Fruit fly (Drosophila melanogaster) whole organism, adult: Measurements from ENCODE around the gene CG31098.

Source experiments
- CG14711 ChIP-seq: fragments of 200-800 bp; sonication (Bioruptor generic); optimal IDR thresholded peaks from 2 replicates; lab custom pipeline; 2018; ENCODE audit warnings: missing biosample characterization, mild to moderate bottlenecking, missing genetic modification characterization, moderate library complexity
- CG33017 ChIP-seq: fragments of 200-800 bp; sonication (Bioruptor generic); optimal IDR thresholded peaks from 2 replicates; lab custom pipeline; 2018; ENCODE audit warnings: missing biosample characterization, mild to moderate bottlenecking, missing genetic modification characterization, moderate library complexity
- CG7101 ChIP-seq: fragments of 200-800 bp; sonication (Bioruptor generic); optimal IDR thresholded peaks from 2 replicates; lab custom pipeline; 2018; ENCODE audit warnings: missing biosample characterization, mild to moderate bottlenecking, missing genetic modification characterization, moderate library complexity
- cnc ChIP-seq, 2 experiments: fragments of >200 bp; optimal IDR thresholded peaks; 2 replicates each; lab custom pipeline; 2017
- ovo ChIP-seq: fragments of 200-800 bp; sonication (Bioruptor generic); optimal IDR thresholded peaks from 2 replicates; lab custom pipeline; 2016; ENCODE audit warnings: missing biosample characterization, missing genetic modification characterization
- toe ChIP-seq: fragments of 200-800 bp; sonication (Bioruptor generic); optimal IDR thresholded peaks from 2 replicates; lab custom pipeline; 2016; ENCODE audit warnings: missing biosample characterization, missing genetic modification characterization

DNA sequence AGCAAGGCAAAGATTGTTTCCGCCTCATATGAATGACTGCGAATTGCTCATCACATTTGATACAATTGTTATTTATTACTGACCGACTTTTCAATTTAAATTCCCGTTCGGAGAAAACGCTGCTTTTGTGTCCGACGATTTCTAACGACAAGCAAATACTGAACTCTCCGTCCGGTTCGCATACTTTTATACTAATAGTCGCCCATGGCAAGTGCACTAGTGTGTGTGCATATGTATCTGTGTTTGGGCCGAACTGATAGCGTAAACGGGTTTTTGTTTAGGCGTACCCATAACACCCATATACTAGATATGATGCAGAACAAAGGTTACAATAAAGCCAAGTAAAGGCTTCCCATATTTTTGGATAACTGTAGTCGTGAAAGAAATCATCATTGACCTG lies 15.5 kb upstream of the CG31098 start, which contains the start of gene CG10550:
- TF ChIP-seq CG7101 (tag; lab: Kevin White, UChicago) = no peak
- no peak for TF ChIP-seq cnc (optimal IDR thresholded peaks at IDR 0.05; lab: Kevin White, UChicago)
- TF ChIP-seq CG14711 = no peak
- no peak for TF ChIP-seq CG33017 (tag; lab: Kevin White, UChicago)
- TF ChIP-seq toe (GFP tag; lab: Kevin White, UChicago) = no peak
- no peak for TF ChIP-seq ovo
